Worm (Caenorhabditis elegans): Measurements from ENCODE around the gene T05A8.11.

ce11 chrII:2734266-2734665 lies 8.8 kb upstream of the T05A8.11 start:
- no peak for TF ChIP-seq rec-8 (tag; optimal IDR thresholded peaks at IDR 0.05)
- TF ChIP-seq snpc-4 (GFP tag; optimal IDR thresholded peaks at IDR 0.05), result no peak
- TF ChIP-seq snpc-4 (tag; optimal IDR thresholded peaks at IDR 0.05), result no peak
- no peak for TF ChIP-seq ccch-3 (GFP tag; optimal IDR thresholded peaks at IDR 0.05)
